Fruit fly (Drosophila melanogaster): ENCODE data around the gene Myo31DF.

Gene Myo31DF

DNA sequence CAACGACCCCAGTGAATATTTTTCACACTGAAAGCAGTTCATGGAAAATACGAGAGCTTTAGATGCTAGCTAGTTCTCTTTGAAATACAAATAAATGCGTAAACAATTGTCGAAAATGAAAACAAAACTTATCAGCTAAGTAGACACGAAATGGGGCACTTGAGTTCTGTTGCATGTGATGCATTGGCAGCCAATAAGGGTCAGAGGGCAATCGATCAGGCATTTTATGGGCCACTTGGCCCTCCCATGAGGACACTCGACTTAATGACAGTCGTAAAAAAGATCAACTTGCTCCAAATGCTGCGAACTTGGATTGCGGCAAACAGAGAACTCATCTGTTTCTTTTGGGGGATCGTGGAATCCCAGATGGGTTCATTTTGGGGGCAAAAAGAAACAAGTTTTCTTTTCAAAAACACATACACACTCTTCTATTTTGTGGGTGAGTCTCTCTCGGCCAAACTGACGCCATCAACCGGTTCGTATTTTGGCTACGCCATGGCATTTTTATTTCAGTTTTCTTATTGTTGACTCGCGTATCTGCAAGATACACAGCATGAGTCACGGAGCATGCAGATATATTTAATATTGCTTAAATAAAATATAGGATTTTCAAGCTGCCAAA, 3.1 kb downstream of the Myo31DF start:
- TF ChIP-seq Dfd (GFP tag; optimal IDR thresholded peaks at IDR 0.05) (no peak), brk (GFP tag; optimal IDR thresholded peaks at IDR 0.05) (no peak), Myc (optimal IDR thresholded peaks at IDR 0.05) (no peak), Hnf4 (GFP tag; optimal IDR thresholded peaks at IDR 0.05) (no peak), foxo (GFP tag; optimal IDR thresholded peaks at IDR 0.05) (no peak), Mio (GFP tag; optimal IDR thresholded peaks at IDR 0.05) (no peak), dl (GFP tag; optimal IDR thresholded peaks at IDR 0.05; ENCODE audit: insufficient read depth in 1 of 2, partially characterized antibody in 2 of 2) (no peak), Abd-B (GFP tag; optimal IDR thresholded peaks at IDR 0.05) (no peak), jim (GFP tag; optimal IDR thresholded peaks at IDR 0.05) (no peak), br (GFP tag; optimal IDR thresholded peaks at IDR 0.05) (no peak), sv (GFP tag; optimal IDR thresholded peaks at IDR 0.05) (no peak), ey (GFP tag; optimal IDR thresholded peaks at IDR 0.05) (no peak), rgr (GFP tag; optimal IDR thresholded peaks at IDR 0.05) (no peak), woc (GFP tag; optimal IDR thresholded peaks at IDR 0.05) (no peak), Sp1 (GFP tag; optimal IDR thresholded peaks at IDR 0.05) (no peak), Hr78 (GFP tag; optimal IDR thresholded peaks at IDR 0.05) (no peak), HLH106 (tag; optimal IDR thresholded peaks at IDR 0.05) (no peak), CG9705 (GFP tag; optimal IDR thresholded peaks at IDR 0.05) (no peak)

DNA sequence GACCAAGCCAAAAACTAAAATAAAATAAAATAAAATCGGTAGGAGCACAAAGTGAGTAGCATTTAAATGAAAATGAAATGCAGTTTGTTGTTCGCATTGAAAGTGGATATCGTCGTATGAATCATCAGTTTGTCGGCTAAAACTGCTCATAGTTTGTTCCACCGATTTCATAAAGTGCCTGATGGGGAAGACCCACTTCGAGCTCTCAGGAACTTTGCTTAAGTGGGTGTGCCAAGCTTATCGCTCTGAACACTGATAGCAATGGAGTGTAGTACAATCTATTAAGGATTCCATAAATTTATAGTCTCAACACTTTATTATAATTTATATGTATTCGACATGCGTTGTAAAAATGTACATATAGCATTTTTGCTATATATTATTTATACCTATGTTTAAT, 3.7 kb downstream of the Myo31DF start:
- TF ChIP-seq HLH106 (tag; optimal IDR thresholded peaks at IDR 0.05) (no peak), Mio (GFP tag; optimal IDR thresholded peaks at IDR 0.05) (no peak), Rel (GFP tag; optimal IDR thresholded peaks at IDR 0.05) (no peak), Rel (tag; optimal IDR thresholded peaks at IDR 0.05) (peak; percentile 78), CG32264 (GFP tag; optimal IDR thresholded peaks at IDR 0.05) (no peak), woc (GFP tag; optimal IDR thresholded peaks at IDR 0.05) (no peak), OdsH (GFP tag; optimal IDR thresholded peaks at IDR 0.05) (no peak), Hnf4 (GFP tag; optimal IDR thresholded peaks at IDR 0.05) (no peak)

DNA sequence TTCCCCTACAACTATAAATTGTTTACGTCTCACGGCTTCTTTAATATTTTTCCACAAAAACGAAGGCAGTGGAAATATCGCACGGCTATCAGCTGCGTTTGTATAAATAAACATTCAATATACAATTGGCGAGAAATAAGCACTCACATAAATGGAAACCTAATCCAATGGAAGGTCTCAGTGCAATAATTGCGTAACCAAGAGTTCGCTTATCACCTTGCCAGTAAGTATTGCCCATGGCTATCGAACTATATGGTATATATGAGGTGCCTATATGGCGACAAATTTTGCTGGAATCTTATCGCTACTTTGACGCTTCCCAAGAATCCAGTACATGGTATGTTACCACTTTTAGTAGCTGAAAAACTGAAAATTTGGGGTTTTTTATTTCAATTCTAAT, 4.3 kb downstream of the Myo31DF start:
- TF ChIP-seq woc (GFP tag; optimal IDR thresholded peaks at IDR 0.05) (no peak), N (GFP tag; optimal IDR thresholded peaks at IDR 0.05) (no peak), Hr83 (GFP tag; optimal IDR thresholded peaks at IDR 0.05; ENCODE audit: poor library complexity, severe bottlenecking) (no peak)

DNA sequence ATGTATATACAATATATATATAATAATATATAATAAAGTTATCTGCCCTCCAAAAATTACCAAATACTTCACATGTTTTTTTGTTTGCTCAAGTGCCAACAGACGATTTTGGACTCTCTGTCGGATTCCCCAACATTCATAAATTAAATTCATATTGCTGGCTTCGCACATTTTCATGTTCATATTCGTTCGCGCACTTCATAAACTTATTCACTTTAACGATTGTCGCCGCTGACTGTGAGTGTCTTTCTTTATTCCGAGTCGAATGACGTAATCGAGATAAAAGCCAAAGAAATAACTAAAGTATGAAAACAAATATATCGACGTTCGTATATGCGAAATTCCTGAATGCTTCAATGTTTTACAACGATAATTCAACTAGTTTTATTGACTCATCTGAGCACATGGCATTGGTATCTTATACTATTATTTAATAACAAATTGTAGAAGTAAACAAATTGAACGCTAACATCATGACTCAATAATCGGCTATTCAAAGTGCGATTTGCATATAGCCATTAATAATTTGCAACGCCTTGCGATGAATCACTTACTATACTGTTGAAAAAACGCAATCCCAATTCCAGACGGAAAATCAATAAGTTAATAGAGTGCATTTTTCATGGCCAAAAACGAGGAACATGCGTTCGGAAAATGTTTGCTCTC, 6.1 kb downstream of the Myo31DF start:
- TF ChIP-seq Rel (GFP tag; optimal IDR thresholded peaks at IDR 0.05) (peak; percentile 6), Rel (tag; optimal IDR thresholded peaks at IDR 0.05) (peak; percentile 78), CG32264 (GFP tag; optimal IDR thresholded peaks at IDR 0.05) (no peak)

DNA sequence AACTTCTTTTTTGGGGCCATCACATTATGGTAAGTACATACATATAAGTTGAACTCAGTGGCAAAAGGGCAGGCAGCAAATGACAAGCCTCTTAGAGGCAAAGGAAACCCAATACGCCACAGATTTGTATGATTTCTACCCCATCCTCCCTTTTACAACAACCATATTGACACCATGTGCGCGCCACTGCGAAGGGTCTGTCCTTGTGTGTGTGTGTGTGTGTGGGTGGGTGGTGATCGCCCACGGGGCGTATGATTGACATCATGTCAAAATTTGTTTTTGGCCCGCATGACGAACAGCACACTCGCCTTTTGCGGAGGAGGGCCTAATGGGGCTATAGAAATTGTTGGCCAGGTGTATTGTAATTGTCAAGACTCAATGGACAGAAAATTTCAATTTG, 7.0 kb downstream of the Myo31DF start:
- TF ChIP-seq N (GFP tag; optimal IDR thresholded peaks at IDR 0.05) = no peak
- no peak for TF ChIP-seq Abd-B (GFP tag; optimal IDR thresholded peaks at IDR 0.05)
- no peak for TF ChIP-seq h (GFP tag; optimal IDR thresholded peaks at IDR 0.05)
- TF ChIP-seq rgr (GFP tag; optimal IDR thresholded peaks at IDR 0.05) = no peak
- no peak for TF ChIP-seq pan (optimal IDR thresholded peaks at IDR 0.05)
- TF ChIP-seq Hr78 (GFP tag; optimal IDR thresholded peaks at IDR 0.05) = no peak
- TF ChIP-seq Hnf4 (GFP tag; optimal IDR thresholded peaks at IDR 0.05) = no peak

DNA sequence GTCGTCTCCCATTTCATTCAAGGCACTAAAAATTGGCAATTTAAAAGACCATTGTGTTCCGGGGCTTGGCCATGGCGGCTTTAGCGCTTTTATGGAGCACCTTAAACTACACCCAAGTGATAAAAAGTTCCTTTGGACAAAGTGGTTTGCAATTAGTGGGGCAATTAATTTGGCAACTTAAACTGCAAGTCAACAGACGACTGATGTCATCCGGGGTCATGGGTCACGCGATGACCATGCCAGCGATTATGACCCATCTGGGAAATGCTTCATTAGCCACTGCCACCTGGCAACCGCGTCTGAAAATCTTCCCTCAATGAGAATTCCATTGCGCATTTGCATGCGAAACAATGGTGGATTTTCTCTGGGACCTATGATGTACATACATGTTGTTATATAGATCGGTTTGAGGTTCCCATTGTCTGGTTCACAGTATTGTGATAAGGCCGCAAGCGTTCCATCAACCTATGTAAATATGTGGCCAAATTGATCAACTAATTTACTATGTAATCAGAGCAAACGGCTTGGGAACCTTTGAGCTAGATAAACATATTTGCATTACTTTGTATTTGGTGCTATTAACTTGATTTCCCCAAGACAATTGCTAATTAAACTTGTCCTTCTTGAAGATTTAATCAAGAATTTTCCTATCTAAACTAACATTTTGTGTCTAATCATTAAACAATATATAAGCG, 9.3 kb downstream of the Myo31DF start:
- TF ChIP-seq HLH106 (tag; optimal IDR thresholded peaks at IDR 0.05) (no peak), Hr78 (GFP tag; optimal IDR thresholded peaks at IDR 0.05) (no peak), ey (GFP tag; optimal IDR thresholded peaks at IDR 0.05) (no peak), Vsx2 (GFP tag; optimal IDR thresholded peaks at IDR 0.05; ENCODE audit: partially characterized antibody) (no peak), brk (GFP tag; optimal IDR thresholded peaks at IDR 0.05) (no peak), Jra (GFP tag; optimal IDR thresholded peaks at IDR 0.05) (no peak)

Measured in whole organism, wandering third instar larva.